Worm (Caenorhabditis elegans): Measurements from ENCODE around the gene glb-4.
"Not testable (repeated sequence)": the region's sequence is repeated elsewhere in the genome, so short reads cannot be mapped to it uniquely, and the experiment has no call there.

Gene glb-4

DNA sequence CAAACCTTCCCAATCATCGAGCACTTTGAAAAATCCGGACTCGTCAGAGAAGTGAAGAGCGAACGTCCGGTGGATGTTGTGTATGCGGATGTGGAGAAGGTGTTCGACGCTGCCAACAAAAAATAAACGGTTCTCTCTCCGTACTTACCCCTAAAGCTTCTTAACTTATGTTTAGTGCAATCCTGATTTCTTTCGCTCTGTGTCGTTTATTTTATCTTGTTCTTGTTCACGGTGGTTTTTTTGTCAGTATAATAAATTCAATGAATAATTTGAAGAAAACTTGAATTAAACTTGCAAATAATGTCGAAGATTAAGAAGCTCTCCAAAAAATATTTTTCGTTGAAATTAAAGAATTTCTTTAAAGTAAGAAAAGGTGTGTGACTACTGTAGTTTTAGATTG, 18.0 kb upstream of the glb-4 start, which contains the start of gene F40F8.3:
F40F8.3 (plus strand) TSS at position 301 of the 400 bp plus-strand sequence.
- TF ChIP-seq hmg-4 (GFP tag; optimal IDR thresholded peaks at IDR 0.05) (no peak), ceh-13 (GFP tag; optimal IDR thresholded peaks at IDR 0.05) (no peak), hmbx-1 (tag; optimal IDR thresholded peaks at IDR 0.05) (no peak), B0310.2 (tag; optimal IDR thresholded peaks at IDR 0.05) (no peak), scrt-1 (GFP tag; IDR thresholded peaks at IDR 0.05) (no peak), ama-1 (optimal IDR thresholded peaks at IDR 0.05) (no peak), sea-1 (GFP tag; conservative IDR thresholded peaks at IDR 0.05) (no peak), pes-1 (GFP tag; IDR thresholded peaks at IDR 0.05) (no peak), tra-4 (tag; optimal IDR thresholded peaks at IDR 0.05) (no peak), aly-1 (tag; optimal IDR thresholded peaks at IDR 0.05) (no peak), ceh-36 (tag; optimal IDR thresholded peaks at IDR 0.05) (no peak), flt-1 (GFP tag; IDR thresholded peaks at IDR 0.05) (no peak)

DNA sequence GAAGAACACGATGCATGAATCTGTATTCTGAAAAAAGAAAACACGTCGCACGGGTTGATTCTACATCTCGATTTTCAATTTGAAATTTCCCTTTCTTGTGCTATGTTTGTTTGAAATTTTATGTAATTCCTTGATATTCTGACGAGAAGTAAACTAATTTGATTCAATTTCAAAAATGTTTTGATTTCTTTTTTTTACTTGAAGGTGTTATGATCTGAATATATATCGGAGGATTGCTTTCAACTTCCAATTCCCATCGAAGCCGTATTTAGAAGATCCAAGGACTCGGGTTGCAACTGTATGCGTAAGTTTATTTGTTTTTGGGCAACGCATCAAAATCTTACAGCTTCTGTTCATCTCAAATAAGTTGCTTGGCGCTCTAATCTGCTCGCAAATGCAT, 16.4 kb upstream of the glb-4 start, which contains the start of gene F40F8.1:
F40F8.1 (plus strand) TSS at position 301 of the 400 bp plus-strand sequence.
- TF ChIP-seq aly-1 (tag; optimal IDR thresholded peaks at IDR 0.05) (no peak), pes-1 (GFP tag; IDR thresholded peaks at IDR 0.05) (no peak), hnd-1 (tag; optimal IDR thresholded peaks at IDR 0.05) (no peak), ceh-36 (tag; optimal IDR thresholded peaks at IDR 0.05) (no peak), B0310.2 (tag; optimal IDR thresholded peaks at IDR 0.05) (no peak), ceh-13 (GFP tag; optimal IDR thresholded peaks at IDR 0.05) (no peak), F13C5.2 (tag; optimal IDR thresholded peaks at IDR 0.05) (no peak), sea-1 (GFP tag; conservative IDR thresholded peaks at IDR 0.05) (no peak)

DNA sequence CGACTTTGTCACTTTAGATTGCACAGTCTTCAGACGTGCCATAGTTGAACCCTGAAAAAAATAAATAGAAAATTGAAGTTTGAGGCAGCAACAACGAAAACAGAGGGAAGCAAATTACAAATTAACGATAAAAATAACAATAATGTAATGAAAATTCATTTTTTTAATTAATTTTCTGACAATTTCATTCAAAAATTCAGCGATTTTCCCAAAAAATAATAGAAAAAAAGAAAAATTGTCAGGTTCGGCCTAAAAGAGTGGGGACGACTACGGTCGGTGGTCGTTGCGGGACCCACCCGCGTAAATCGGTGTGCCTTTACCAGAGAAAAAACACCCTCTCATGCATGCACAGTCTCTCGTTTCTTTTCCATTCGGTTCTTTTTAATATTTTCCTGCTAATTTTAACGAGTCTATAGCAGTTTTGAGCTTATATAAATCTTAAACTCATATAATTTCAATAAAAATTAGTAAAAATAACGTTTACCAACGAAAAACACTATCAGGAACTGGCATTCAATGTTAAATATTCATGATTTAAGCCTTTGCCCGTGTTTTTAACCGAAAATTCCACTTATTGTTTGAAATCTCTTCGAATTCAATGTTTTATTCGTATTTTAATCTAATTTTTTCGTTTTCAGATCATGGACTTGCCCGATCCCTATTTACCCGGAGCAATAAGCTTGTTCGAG, 15.4 kb upstream of the glb-4 start, which contains the start of the genes rps-9 and lsm-1:
rps-9 (minus strand) TSS at position 51 of the 689 bp plus-strand sequence.
lsm-1 (plus strand) TSS at position 639 of the 689 bp plus-strand sequence.
- TF ChIP-seq F13C5.2 (tag; optimal IDR thresholded peaks at IDR 0.05) = peak; percentile 29
- no peak for TF ChIP-seq tbx-11 (GFP tag; IDR thresholded peaks at IDR 0.05)

DNA sequence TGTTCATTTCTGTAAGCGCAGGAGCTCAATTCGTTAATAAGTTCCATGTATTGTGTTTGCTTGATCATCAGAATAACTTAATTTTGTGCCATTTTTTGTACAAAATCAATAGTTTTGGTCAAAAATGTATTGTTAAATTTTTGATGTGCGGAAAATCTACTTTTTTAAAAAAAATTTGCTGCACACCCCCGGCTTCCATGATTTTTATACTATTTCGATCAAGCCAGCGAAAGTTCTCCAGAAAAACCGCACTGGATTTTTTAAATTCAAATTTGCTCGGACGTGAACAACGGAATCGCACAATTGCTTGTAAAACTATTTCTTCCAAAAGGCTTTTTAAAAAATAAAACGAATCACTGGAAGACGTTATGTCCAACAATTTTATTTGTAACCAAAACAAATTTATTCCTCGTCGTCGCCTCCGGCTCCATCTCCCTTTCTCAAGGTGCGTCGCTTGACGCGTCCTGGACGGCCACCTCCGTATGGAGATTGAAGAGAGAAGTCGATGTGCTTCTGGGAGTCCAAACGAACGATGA, 14.1 kb upstream of the glb-4 start:
- no peak for TF ChIP-seq flt-1 (GFP tag; IDR thresholded peaks at IDR 0.05)
- no peak for TF ChIP-seq hmg-4 (GFP tag; optimal IDR thresholded peaks at IDR 0.05)
- TF ChIP-seq pes-1 (GFP tag; IDR thresholded peaks at IDR 0.05) = no peak
- TF ChIP-seq tra-4 (tag; optimal IDR thresholded peaks at IDR 0.05) = no peak
- no peak for TF ChIP-seq ets-7 (tag; optimal IDR thresholded peaks at IDR 0.05)
- no peak for TF ChIP-seq hnd-1 (tag; optimal IDR thresholded peaks at IDR 0.05)
- no peak for TF ChIP-seq F13C5.2 (tag; optimal IDR thresholded peaks at IDR 0.05)
- no peak for TF ChIP-seq scrt-1 (GFP tag; IDR thresholded peaks at IDR 0.05)

DNA sequence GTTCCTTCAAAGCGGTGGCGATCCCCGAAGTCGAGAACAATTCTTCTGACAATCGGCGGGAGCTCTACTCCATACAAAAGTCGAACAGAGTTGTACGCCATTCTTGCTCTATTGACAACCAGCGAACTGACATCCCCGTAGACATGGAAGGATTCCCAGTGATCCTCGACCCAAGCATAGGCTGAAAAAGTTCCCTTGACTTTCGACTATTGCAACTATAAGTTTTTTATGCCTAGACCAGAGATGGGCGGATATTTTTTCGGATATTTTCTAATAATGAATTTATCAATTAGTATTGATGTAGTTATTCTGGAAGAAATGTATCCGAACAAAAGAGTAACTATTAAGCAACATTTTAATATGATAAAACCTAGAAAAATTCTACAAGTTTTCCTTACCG, 10.8 kb upstream of the glb-4 start, which contains the start of gene W10C6.2:
W10C6.2 (minus strand) TSS at position 101 of the 400 bp plus-strand sequence.
- TF ChIP-seq ceh-36 (tag; optimal IDR thresholded peaks at IDR 0.05); hmg-4 (GFP tag; optimal IDR thresholded peaks at IDR 0.05); hmbx-1 (tag; optimal IDR thresholded peaks at IDR 0.05): not testable (repeated sequence)

DNA sequence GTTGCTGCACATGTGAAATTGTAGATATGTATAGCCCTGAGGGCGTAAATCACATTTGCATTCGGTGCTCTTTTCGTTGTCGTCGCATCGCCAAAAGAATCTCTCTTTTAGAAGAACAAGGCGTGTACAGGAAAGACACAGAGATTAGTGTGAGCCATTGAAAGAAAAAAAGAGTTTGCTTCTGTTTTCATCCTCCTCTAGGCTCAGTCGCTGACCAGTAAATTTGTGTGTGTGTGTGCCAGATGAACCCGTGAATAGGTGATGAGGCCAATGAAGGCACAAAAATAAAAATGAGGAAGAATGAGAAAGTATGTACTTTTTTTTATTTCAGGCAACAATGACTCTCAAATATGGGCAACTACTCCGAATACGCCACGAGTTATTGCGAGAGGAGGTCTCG, 1.4 kb upstream of the glb-4 start, which contains the start of gene mat-2:
mat-2 (plus strand) TSS at position 301 of the 400 bp plus-strand sequence.
- TF ChIP-seq scrt-1 (GFP tag; IDR thresholded peaks at IDR 0.05) = no peak

DNA sequence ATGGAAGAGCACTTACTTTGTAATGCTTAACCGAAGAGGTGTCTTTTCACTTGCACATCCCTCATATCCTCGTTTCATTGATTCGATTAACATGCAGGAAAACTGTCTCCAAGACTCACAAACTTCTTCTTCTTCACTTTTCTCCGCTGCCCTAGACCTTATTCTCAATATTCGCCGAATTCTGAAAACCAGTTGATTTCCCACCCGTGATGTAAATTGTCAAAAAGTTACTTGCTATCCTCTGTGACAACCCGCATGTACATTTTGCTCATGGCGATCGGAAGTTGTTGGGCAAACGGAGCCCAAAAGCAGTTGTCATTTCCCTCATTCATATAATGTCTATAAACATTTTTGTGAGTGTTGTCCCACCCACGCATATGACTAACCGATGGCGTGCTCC, 588 bp downstream of the glb-4 start:
- TF ChIP-seq ama-1 (optimal IDR thresholded peaks at IDR 0.05) (no peak), ets-7 (tag; optimal IDR thresholded peaks at IDR 0.05) (no peak), F13C5.2 (tag; optimal IDR thresholded peaks at IDR 0.05) (no peak), tbx-37 (GFP tag; conservative IDR thresholded peaks at IDR 0.05) (no peak), ceh-13 (GFP tag; optimal IDR thresholded peaks at IDR 0.05) (no peak), hmbx-1 (tag; optimal IDR thresholded peaks at IDR 0.05) (no peak), B0310.2 (tag; optimal IDR thresholded peaks at IDR 0.05) (no peak), scrt-1 (GFP tag; IDR thresholded peaks at IDR 0.05) (no peak), flt-1 (GFP tag; IDR thresholded peaks at IDR 0.05) (no peak), ceh-36 (tag; optimal IDR thresholded peaks at IDR 0.05) (no peak), aly-1 (tag; optimal IDR thresholded peaks at IDR 0.05) (no peak), sea-1 (GFP tag; conservative IDR thresholded peaks at IDR 0.05) (no peak), pes-1 (GFP tag; IDR thresholded peaks at IDR 0.05) (no peak), hnd-1 (tag; optimal IDR thresholded peaks at IDR 0.05) (no peak), tra-4 (tag; optimal IDR thresholded peaks at IDR 0.05) (no peak), tbx-11 (GFP tag; IDR thresholded peaks at IDR 0.05) (no peak), hmg-4 (GFP tag; optimal IDR thresholded peaks at IDR 0.05) (no peak)

DNA sequence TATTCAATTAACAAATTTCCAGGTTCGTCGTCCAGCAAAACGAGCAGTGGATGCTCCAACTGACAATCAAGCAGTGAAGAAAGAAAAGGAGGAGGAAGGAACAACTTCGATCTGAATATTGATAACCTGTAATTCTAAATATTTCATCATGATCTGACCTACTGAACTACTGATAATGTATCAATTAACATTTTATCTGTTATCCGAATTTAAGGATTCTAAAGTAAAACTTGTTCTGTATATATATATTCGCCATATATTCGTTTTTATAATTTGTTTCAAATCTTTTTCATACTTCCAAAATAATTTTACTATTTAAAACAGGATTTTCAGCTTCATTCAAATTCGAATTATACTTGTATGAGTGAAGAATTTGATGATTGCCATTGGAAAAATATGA, 3.2 kb downstream of the glb-4 start, which contains the start of gene apc-17:
apc-17 (plus strand) TSS at position 301 of the 400 bp plus-strand sequence.
- TF ChIP-seq ama-1 (optimal IDR thresholded peaks at IDR 0.05) = no peak
